Fruit fly (Drosophila melanogaster) whole organism, prepupa: ENCODE results near the gene DppIII.

ENCODE experiments used
- Met ChIP-seq: fragments of 200-800 bp; sonication (Bioruptor generic); optimal IDR thresholded peaks from 3 replicates; lab custom pipeline; 2016; ENCODE audit warnings: missing biosample characterization, missing genetic modification characterization
- Sox102F ChIP-seq: fragments of 200-800 bp; sonication (Bioruptor generic); optimal IDR thresholded peaks from 2 replicates; lab custom pipeline; 2016; ENCODE audit warnings: missing biosample characterization, mild to moderate bottlenecking, missing genetic modification characterization
- esn ChIP-seq: fragments of 200-800 bp; sonication (Bioruptor generic); optimal IDR thresholded peaks from 2 replicates; lab custom pipeline; 2016; ENCODE audit warnings: missing biosample characterization, mild to moderate bottlenecking, missing genetic modification characterization, moderate library complexity

- TF ChIP-seq Met (GFP tag; lab: Kevin White, UChicago) = no peak
- no peak for TF ChIP-seq esn (GFP tag; lab: Kevin White, UChicago)
- no peak for TF ChIP-seq Sox102F (GFP tag; lab: Kevin White, UChicago)
Measured at dm6 chr3R:8353994-8354393, 9.8 kb downstream of the DppIII start.
